Worm (Caenorhabditis elegans): ENCODE data around the gene F45E1.4.

The F45E1.4 gene

DNA sequence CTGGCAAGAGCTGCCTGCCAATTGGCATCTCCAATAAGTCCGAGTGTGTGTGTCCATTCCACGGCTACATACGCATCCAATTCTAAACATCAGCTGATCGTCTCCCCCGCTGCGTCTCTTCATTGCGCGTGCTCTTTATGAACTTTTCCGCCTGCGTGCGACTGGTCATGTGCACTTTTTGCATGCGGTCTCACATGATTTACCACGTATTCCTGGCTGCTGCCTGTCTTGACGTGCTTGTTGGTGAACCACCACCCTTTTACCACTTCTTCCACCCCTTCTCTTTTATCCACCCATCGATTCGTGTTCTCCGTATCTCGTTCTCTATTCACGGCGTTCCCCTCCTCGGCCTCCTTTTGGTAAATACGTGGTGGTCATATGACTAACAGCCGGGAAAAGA lies 34.2 kb upstream of the F45E1.4 start (continued):
- no peak for TF ChIP-seq unc-39 (tag; optimal IDR thresholded peaks at IDR 0.05)
- TF ChIP-seq daf-19 (GFP tag; conservative IDR thresholded peaks at IDR 0.05): no peak
- TF ChIP-seq F37D6.2 (tag; optimal IDR thresholded peaks at IDR 0.05): peak; percentile 80
- TF ChIP-seq R02D3.7 (tag; optimal IDR thresholded peaks at IDR 0.05): no peak
- no peak for TF ChIP-seq Y5F2A.4 (GFP tag; optimal IDR thresholded peaks at IDR 0.05)
- no peak for TF ChIP-seq pha-4 (GFP tag; IDR thresholded peaks at IDR 0.05)
- TF ChIP-seq pha-4 (tag; optimal IDR thresholded peaks at IDR 0.05): no peak
- TF ChIP-seq zfp-2 (tag; optimal IDR thresholded peaks at IDR 0.05): peak; percentile 34
- TF ChIP-seq egl-43 (GFP tag; IDR thresholded peaks at IDR 0.05): peak; percentile 82
- peak; percentile 81 for TF ChIP-seq mxl-3 (GFP tag; optimal IDR thresholded peaks at IDR 0.05)
- TF ChIP-seq dpl-1 (GFP tag; optimal IDR thresholded peaks at IDR 0.05): peak; percentile 38
- no peak for TF ChIP-seq ZK546.5 (tag; optimal IDR thresholded peaks at IDR 0.05)
- no peak for TF ChIP-seq ceh-44 (GFP tag; IDR thresholded peaks at IDR 0.05)
- no peak for TF ChIP-seq Y105C5A.15 (GFP tag; IDR thresholded peaks at IDR 0.05)
- TF ChIP-seq Y75B8A.6 (GFP tag; IDR thresholded peaks at IDR 0.05): no peak
- no peak for TF ChIP-seq jun-1 (tag; optimal IDR thresholded peaks at IDR 0.05)
- TF ChIP-seq lim-7 (GFP tag; IDR thresholded peaks at IDR 0.05): no peak
- TF ChIP-seq php-3 (GFP tag; IDR thresholded peaks at IDR 0.05): peak; percentile 78
- TF ChIP-seq T26A8.4 (GFP tag; IDR thresholded peaks at IDR 0.05): peak; percentile 64; the same call in 1 of the 2 replicates
- peak; percentile 56 for TF ChIP-seq ceh-32 (tag; optimal IDR thresholded peaks at IDR 0.05; ENCODE audit: poor library complexity)
- TF ChIP-seq gei-8 (GFP tag; optimal IDR thresholded peaks at IDR 0.05): peak; percentile 67
- TF ChIP-seq saeg-2 (GFP tag; IDR thresholded peaks at IDR 0.05): 0 out of 2 replicates have a peak, but pooled peaks have one; percentile 67
- TF ChIP-seq mdl-1 (tag; optimal IDR thresholded peaks at IDR 0.05): peak; percentile 52 to 85
- no peak for TF ChIP-seq Y48G9A.11 (GFP tag; IDR thresholded peaks at IDR 0.05)
- 0 out of 2 replicates have a peak, but pooled peaks have one; percentile 40 for TF ChIP-seq lin-29 (GFP tag; IDR thresholded peaks at IDR 0.05)
- no peak for TF ChIP-seq nhr-77 (tag; optimal IDR thresholded peaks at IDR 0.05)
- no peak for TF ChIP-seq ces-1 (GFP tag; optimal IDR thresholded peaks at IDR 0.05)
- TF ChIP-seq skn-1 (tag; optimal IDR thresholded peaks at IDR 0.05): no peak
- peak; percentile 83 for TF ChIP-seq nhr-11 (tag; optimal IDR thresholded peaks at IDR 0.05)
- no peak for TF ChIP-seq ceh-62 (tag; optimal IDR thresholded peaks at IDR 0.05)
- TF ChIP-seq snpc-4 (tag; optimal IDR thresholded peaks at IDR 0.05): no peak
- TF ChIP-seq dmd-6 (GFP tag; IDR thresholded peaks at IDR 0.05): peak; percentile 92
- no peak for TF ChIP-seq ztf-11 (tag; optimal IDR thresholded peaks at IDR 0.05)
- no peak for TF ChIP-seq pqm-1 (tag; optimal IDR thresholded peaks at IDR 0.05)
- peak; percentile 83 for TF ChIP-seq rbr-2 (tag; optimal IDR thresholded peaks at IDR 0.05)
- no peak for TF ChIP-seq nhr-111 (GFP tag; optimal IDR thresholded peaks at IDR 0.05)
- TF ChIP-seq mes-2 (tag; optimal IDR thresholded peaks at IDR 0.05; ENCODE audit: poor library complexity, severe bottlenecking): peak; percentile 58
- TF ChIP-seq dve-1 (tag; optimal IDR thresholded peaks at IDR 0.05; ENCODE audit: insufficient read depth): peak; percentile 46
- no peak for TF ChIP-seq F44E2.7 (GFP tag; IDR thresholded peaks at IDR 0.05)
- no peak for TF ChIP-seq snpc-1.2 (GFP tag; IDR thresholded peaks at IDR 0.05)
- no peak for TF ChIP-seq nhr-237 (tag; optimal IDR thresholded peaks at IDR 0.05)
- TF ChIP-seq nhr-25 (tag; optimal IDR thresholded peaks at IDR 0.05; ENCODE audit: borderline replicate concordance, insufficient read depth): no peak
- no peak for TF ChIP-seq unc-130 (GFP tag; optimal IDR thresholded peaks at IDR 0.05)
- no peak for TF ChIP-seq zag-1 (tag; optimal IDR thresholded peaks at IDR 0.05)
- TF ChIP-seq ceh-20 (GFP tag; IDR thresholded peaks at IDR 0.05): peak; percentile 85
- TF ChIP-seq D1046.2 (GFP tag; IDR thresholded peaks at IDR 0.05): 0 out of 2 replicates have a peak, but pooled peaks have one; percentile 37
- no peak for TF ChIP-seq nhr-41 (GFP tag; IDR thresholded peaks at IDR 0.05)
- TF ChIP-seq F10B5.3 (tag; optimal IDR thresholded peaks at IDR 0.05): no peak
- TF ChIP-seq duxl-1 (tag; optimal IDR thresholded peaks at IDR 0.05; ENCODE audit: poor library complexity): no peak
- no peak for TF ChIP-seq lin-39 (tag; optimal IDR thresholded peaks at IDR 0.05)
- no peak for TF ChIP-seq ZK337.2 (GFP tag; IDR thresholded peaks at IDR 0.05)
- TF ChIP-seq ama-1 (optimal IDR thresholded peaks at IDR 0.05): no peak
